Fruit fly (Drosophila melanogaster): ENCODE results near the gene CG31253.

The CG31253 gene

DNA sequence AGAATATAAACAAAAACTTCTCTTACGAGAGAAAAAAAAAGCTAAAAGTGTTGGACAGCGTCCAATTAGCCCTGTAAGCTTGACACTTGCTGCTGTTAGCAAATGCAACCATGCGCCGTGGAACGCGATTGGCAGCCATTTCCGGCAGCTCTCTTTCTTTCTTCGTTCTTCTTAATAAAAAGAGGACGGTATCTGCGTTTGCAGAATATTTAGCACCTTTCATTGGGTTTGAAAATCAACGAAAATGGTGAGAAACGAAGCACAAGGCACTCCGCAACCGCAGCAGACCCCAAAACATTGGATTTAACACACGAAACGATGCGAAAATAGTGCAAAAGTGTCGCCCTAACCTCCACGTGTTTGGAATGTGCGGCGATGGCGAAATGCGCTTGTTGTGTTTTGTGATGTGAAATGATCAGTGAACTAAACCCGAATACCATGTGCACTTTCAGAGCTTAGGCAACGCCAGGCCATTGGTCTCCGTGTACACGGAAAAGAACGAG lies 37.6 kb downstream of the CG31253 start, which contains the start of gene RpL4 (continued):
- TF ChIP-seq CG2129 (GFP tag; IDR thresholded peaks at IDR 0.05; ENCODE audit: partially characterized antibody), result no peak
- peak; percentile 71 for TF ChIP-seq Ptx1 (GFP tag; IDR thresholded peaks at IDR 0.05)
- TF ChIP-seq CG3847 (GFP tag; IDR thresholded peaks at IDR 0.05), result peak; percentile 80
- peak; percentile 94 for TF ChIP-seq chm (GFP tag; IDR thresholded peaks at IDR 0.05)
- TF ChIP-seq CG10654 (GFP tag; optimal IDR thresholded peaks at IDR 0.05), result peak; percentile 70
- peak; percentile 41; the same call in 1 of the 2 replicates for TF ChIP-seq Dref (GFP tag; IDR thresholded peaks at IDR 0.05)
- TF ChIP-seq Spps (tag; optimal IDR thresholded peaks at IDR 0.05), result no peak
- TF ChIP-seq CG1832 (GFP tag; optimal IDR thresholded peaks at IDR 0.05), result no peak
- peak; percentile 89 for TF ChIP-seq sens-2 (GFP tag; IDR thresholded peaks at IDR 0.05)
- no peak for TF ChIP-seq CG11560 (tag; IDR thresholded peaks at IDR 0.05)
- TF ChIP-seq chn (GFP tag; optimal IDR thresholded peaks at IDR 0.05), result peak; percentile 68
- peak; percentile 60 for TF ChIP-seq CG14441 (GFP tag; IDR thresholded peaks at IDR 0.05)
- peak; percentile 58 for TF ChIP-seq lmd (GFP tag; IDR thresholded peaks at IDR 0.05)
- TF ChIP-seq CG13287 (GFP tag; IDR thresholded peaks at IDR 0.05; ENCODE audit: partially characterized antibody), result no peak; the same call in 1 of the 2 replicates
- no peak; the same call in 1 of the 2 replicates for TF ChIP-seq CG4360 (GFP tag; IDR thresholded peaks at IDR 0.05)
- peak; percentile 81 for TF ChIP-seq CG15269 (tag; optimal IDR thresholded peaks at IDR 0.05)
- peak; percentile 60 for TF ChIP-seq CG30403 (GFP tag; optimal IDR thresholded peaks at IDR 0.05)
- no peak for TF ChIP-seq CG15696 (tag; optimal IDR thresholded peaks at IDR 0.05)
- peak; percentile 80 for TF ChIP-seq Hand (GFP tag; optimal IDR thresholded peaks at IDR 0.05)
- TF ChIP-seq CG4730 (GFP tag; IDR thresholded peaks at IDR 0.05), result peak; percentile 57; the same call in 1 of the 2 replicates
- TF ChIP-seq Six4 (GFP tag; optimal IDR thresholded peaks at IDR 0.05), result peak; percentile 58
- peak; percentile 86 for TF ChIP-seq CG7271 (tag; optimal IDR thresholded peaks at IDR 0.05)
- peak; percentile 39 for TF ChIP-seq zf30C (GFP tag; optimal IDR thresholded peaks at IDR 0.05)
- peak; percentile 87 for TF ChIP-seq BtbVII (GFP tag; optimal IDR thresholded peaks at IDR 0.05)
- TF ChIP-seq CG7372 (GFP tag; IDR thresholded peaks at IDR 0.05), result peak; percentile 67
- peak; percentile 77 for TF ChIP-seq pho (GFP tag; optimal IDR thresholded peaks at IDR 0.05)
- TF ChIP-seq dan (GFP tag; IDR thresholded peaks at IDR 0.05), result no peak
- TF ChIP-seq CG4854 (GFP tag; optimal IDR thresholded peaks at IDR 0.05), result peak; percentile 78
- TF ChIP-seq abd-A (tag; optimal IDR thresholded peaks at IDR 0.05), result no peak
- TF ChIP-seq dati (GFP tag; IDR thresholded peaks at IDR 0.05), result peak; percentile 56
- TF ChIP-seq Ravus (GFP tag; IDR thresholded peaks at IDR 0.05), result no peak; the same call in 1 of the 2 replicates
- TF ChIP-seq CG16815 (GFP tag; optimal IDR thresholded peaks at IDR 0.05), result peak; percentile 58
- TF ChIP-seq CG16863 (GFP tag; optimal IDR thresholded peaks at IDR 0.05), result peak; percentile 61
- TF ChIP-seq CG15011 (GFP tag; optimal IDR thresholded peaks at IDR 0.05), result no peak
- peak; percentile 51 for TF ChIP-seq E2f2 (GFP tag; IDR thresholded peaks at IDR 0.05)
- peak; percentile 69 for TF ChIP-seq CG31365 (tag; optimal IDR thresholded peaks at IDR 0.05)
- TF ChIP-seq CG12391 (tag; optimal IDR thresholded peaks at IDR 0.05), result peak; percentile 86
- TF ChIP-seq CG4820 (GFP tag; optimal IDR thresholded peaks at IDR 0.05), result peak; percentile 56
- TF ChIP-seq NC2α (GFP tag; optimal IDR thresholded peaks at IDR 0.05), result peak; percentile 74
- peak; percentile 90 for TF ChIP-seq CG17385 (GFP tag; optimal IDR thresholded peaks at IDR 0.05)
- no peak for TF ChIP-seq ham (GFP tag; IDR thresholded peaks at IDR 0.05)
- no peak for TF ChIP-seq lov (optimal IDR thresholded peaks at IDR 0.05)
- TF ChIP-seq lov (GFP tag; IDR thresholded peaks at IDR 0.05), result peak; percentile 87
- TF ChIP-seq CG10431 (GFP tag; optimal IDR thresholded peaks at IDR 0.05), result peak; percentile 93
- TF ChIP-seq CG6813 (GFP tag; optimal IDR thresholded peaks at IDR 0.05), result peak; percentile 93
- peak; percentile 17 for TF ChIP-seq Deaf1 (tag; optimal IDR thresholded peaks at IDR 0.05)
- no peak for TF ChIP-seq vfl (GFP tag; optimal IDR thresholded peaks at IDR 0.05)
- TF ChIP-seq kay (GFP tag; optimal IDR thresholded peaks at IDR 0.05), result no peak
- TF ChIP-seq slp2 (GFP tag; optimal IDR thresholded peaks at IDR 0.05), result peak; percentile 72
- TF ChIP-seq CG12219 (GFP tag; optimal IDR thresholded peaks at IDR 0.05), result peak; percentile 78
- peak; percentile 75 for TF ChIP-seq HLH54F (GFP tag; optimal IDR thresholded peaks at IDR 0.05)
